Fruit fly (Drosophila melanogaster): ENCODE results near the gene CG13847.

CG13847 gene

dm6 chr3R:22454397-22455334 lies 18.7 kb upstream of the CG13847 start (continued):
- TF ChIP-seq CG17802 (tag; optimal IDR thresholded peaks at IDR 0.05) (no peak), tx (GFP tag; optimal IDR thresholded peaks at IDR 0.05) (no peak), sens (GFP tag) (no peak), kay (GFP tag; optimal IDR thresholded peaks at IDR 0.05) (no peak), lab (GFP tag; optimal IDR thresholded peaks at IDR 0.05) (peak; percentile 26), cas (GFP tag; IDR thresholded peaks at IDR 0.05) (no peak), Bgb (GFP tag; IDR thresholded peaks at IDR 0.05; ENCODE audit: partially characterized antibody) (0 out of 2 replicates have a peak, but pooled peaks have one; percentile 8), NC2α (GFP tag; optimal IDR thresholded peaks at IDR 0.05) (no peak), Deaf1 (tag; optimal IDR thresholded peaks at IDR 0.05) (peak; percentile 84), cg (GFP tag; optimal IDR thresholded peaks at IDR 0.05) (peak; percentile 48), CG34376 (GFP tag; optimal IDR thresholded peaks at IDR 0.05) (peak; percentile 97), Nf-YB (GFP tag; optimal IDR thresholded peaks at IDR 0.05) (peak; percentile 96), Hand (GFP tag; optimal IDR thresholded peaks at IDR 0.05) (no peak), ac (GFP tag; optimal IDR thresholded peaks at IDR 0.05) (no peak), vfl (GFP tag; optimal IDR thresholded peaks at IDR 0.05) (no peak), disco-r (GFP tag; optimal IDR thresholded peaks at IDR 0.05) (no peak), CG6791 (GFP tag; IDR thresholded peaks at IDR 0.05; ENCODE audit: partially characterized antibody) (0 out of 3 replicates have a peak, but pooled peaks have one; percentile 31), dm (GFP tag; optimal IDR thresholded peaks at IDR 0.05) (no peak), Aef1 (GFP tag; IDR thresholded peaks at IDR 0.05) (no peak), CG16813 (GFP tag; IDR thresholded peaks at IDR 0.05; ENCODE audit: partially characterized antibody) (no peak), Vsx1 (GFP tag; optimal IDR thresholded peaks at IDR 0.05) (no peak), CG10147 (GFP tag; optimal IDR thresholded peaks at IDR 0.05) (no peak), HLH3B (GFP tag; IDR thresholded peaks at IDR 0.05) (no peak), grn (GFP tag; optimal IDR thresholded peaks at IDR 0.05) (peak; percentile 55), CG15479 (GFP tag; optimal IDR thresholded peaks at IDR 0.05) (peak; percentile 62), Hr51 (GFP tag; optimal IDR thresholded peaks at IDR 0.05) (no peak), CG3163 (GFP tag; optimal IDR thresholded peaks at IDR 0.05) (no peak), CG6683 (GFP tag; optimal IDR thresholded peaks at IDR 0.05) (no peak), CG4730 (GFP tag; IDR thresholded peaks at IDR 0.05) (no peak), danr (GFP tag; IDR thresholded peaks at IDR 0.05) (no peak), mirr (GFP tag; optimal IDR thresholded peaks at IDR 0.05) (peak; percentile 42), pros (GFP tag; optimal IDR thresholded peaks at IDR 0.05) (no peak), CG6765 (GFP tag; optimal IDR thresholded peaks at IDR 0.05) (no peak), Stat92E (GFP tag; optimal IDR thresholded peaks at IDR 0.05) (no peak), corto (GFP tag; optimal IDR thresholded peaks at IDR 0.05) (no peak), CG13287 (GFP tag; IDR thresholded peaks at IDR 0.05; ENCODE audit: partially characterized antibody) (no peak), CG10543 (GFP tag; optimal IDR thresholded peaks at IDR 0.05) (peak; percentile 29), tap (tag; optimal IDR thresholded peaks at IDR 0.05) (no peak), Awh (GFP tag; IDR thresholded peaks at IDR 0.05) (no peak), CG6689 (GFP tag; IDR thresholded peaks at IDR 0.05) (no peak), salm (tag; optimal IDR thresholded peaks at IDR 0.05) (no peak), CG12155 (GFP tag; optimal IDR thresholded peaks at IDR 0.05) (no peak), gro (GFP tag; optimal IDR thresholded peaks at IDR 0.05) (no peak), gcm (GFP tag; optimal IDR thresholded peaks at IDR 0.05) (no peak), eve (GFP tag; optimal IDR thresholded peaks at IDR 0.05) (no peak), CG9876 (GFP tag; optimal IDR thresholded peaks at IDR 0.05) (no peak), CG32772 (GFP tag; IDR thresholded peaks at IDR 0.05) (no peak), emc (GFP tag; optimal IDR thresholded peaks at IDR 0.05) (no peak)

All from whole organism, embryonic.